Worm (Caenorhabditis elegans) whole organism, L3 larva: ENCODE data around the gene F55G11.7.

Experiments
- nhr-23 ChIP-seq: fragments of 150-350 bp; optimal IDR thresholded peaks from 2 replicates; lab custom pipeline; 2014; ENCODE audit warnings: missing biosample characterization, missing genetic modification reagents, missing genetic modification characterization
- tbx-2 ChIP-seq: sonication (generic microtip); optimal IDR thresholded peaks from 2 replicates; lab custom pipeline; 2016; ENCODE audit warnings: mild to moderate bottlenecking, missing genetic modification characterization, missing compliant biosample characterization
- unc-62 ChIP-seq: fragments of 150-350 bp; sonication (generic microtip); optimal IDR thresholded peaks from 4 replicates; lab custom pipeline; 2014; ENCODE audit warnings: missing biosample characterization, missing genetic modification reagents, missing genetic modification characterization

ce11 chrIV:12990638-12991037 lies 30.4 kb downstream of the F55G11.7 start:
- TF ChIP-seq nhr-23 (tag; lab: Kevin White, UChicago) = no peak
- TF ChIP-seq unc-62 = no peak
- TF ChIP-seq tbx-2 = no peak
